Fruit fly (Drosophila melanogaster) whole organism, embryonic: ENCODE measurements around the gene CG33772.

Experiments
- CG43689 ChIP-seq: fragments of 200-800 bp; sonication (Bioruptor generic); IDR thresholded peaks from 2 replicates; pipeline ENCODE4 v1.3.6; 2022; ENCODE audit warnings: missing biosample characterization, missing genetic modification characterization
- CG7928 ChIP-seq: fragments of 200-800 bp; sonication (Bioruptor generic); optimal IDR thresholded peaks from 2 replicates; lab custom pipeline; 2017; ENCODE audit warnings: missing biosample characterization, mild to moderate bottlenecking, missing genetic modification characterization
- pzg ChIP-seq: fragments of 200-800 bp; sonication (Bioruptor generic); optimal IDR thresholded peaks from 3 replicates; lab custom pipeline; 2018; ENCODE audit warnings: missing biosample characterization, mild to moderate bottlenecking, missing genetic modification characterization, moderate library complexity

DNA sequence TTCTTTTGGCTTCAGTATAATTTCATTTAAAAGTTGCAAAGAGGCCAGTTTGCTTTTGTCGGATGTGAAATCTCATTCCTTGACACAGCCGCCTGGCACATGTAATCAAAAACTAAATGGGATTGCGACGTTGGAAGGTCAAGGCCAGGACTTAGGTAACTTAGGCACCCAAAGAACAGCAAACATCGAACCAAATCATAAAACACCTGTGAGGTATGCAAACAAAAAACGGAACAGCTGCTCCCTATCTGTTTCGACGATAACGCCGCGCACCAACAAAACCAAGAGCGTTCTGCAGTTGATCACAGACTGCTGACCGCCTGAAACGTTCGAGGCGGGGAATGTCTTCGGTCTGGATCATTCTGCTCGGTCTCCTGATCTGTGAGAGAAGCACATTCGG is 46.8 kb upstream of the CG33772 start, which contains the start of gene CG45116:
- TF ChIP-seq CG43689 (GFP tag; lab: Robert Waterston, UW), result no peak
- TF ChIP-seq pzg (GFP tag; lab: Kevin White, UChicago), result no peak
- TF ChIP-seq CG7928 (GFP tag; lab: Kevin White, UChicago), result no peak
